Worm (Caenorhabditis elegans) whole organism, L3 larva: ENCODE data around the gene K06A9.1.

Experiments
- ZK546.5 ChIP-seq: sonication (generic microtip); optimal IDR thresholded peaks from 2 replicates; lab custom pipeline; 2017; ENCODE audit warnings: missing biosample characterization, missing genetic modification characterization
- aly-2 ChIP-seq: fragments of 150-350 bp; optimal IDR thresholded peaks from 2 replicates; lab custom pipeline; 2014; ENCODE audit warnings: missing biosample characterization, missing genetic modification characterization
- ceh-82 ChIP-seq: fragments of 150-350 bp; optimal IDR thresholded peaks from 2 replicates; lab custom pipeline; 2014; ENCODE audit warnings: missing biosample characterization, missing genetic modification characterization
- ceh-9 ChIP-seq: sonication (generic microtip); optimal IDR thresholded peaks from 2 replicates; lab custom pipeline; 2018; ENCODE audit warnings: missing biosample characterization, missing genetic modification characterization
- daf-12 ChIP-seq: fragments of 150-350 bp; optimal IDR thresholded peaks from 2 replicates; lab custom pipeline; 2014; ENCODE audit warnings: missing biosample characterization, missing genetic modification reagents, missing genetic modification characterization
- egl-27 ChIP-seq: sonication (generic microtip); optimal IDR thresholded peaks from 4 replicates; lab custom pipeline; 2017; ENCODE audit warnings: missing biosample characterization, missing genetic modification reagents, missing genetic modification characterization
- egl-5 ChIP-seq: fragments of 150-350 bp; optimal IDR thresholded peaks from 2 replicates; lab custom pipeline; 2017; ENCODE audit warnings: missing biosample characterization, missing genetic modification reagents, missing genetic modification characterization, inconsistent platforms
- elt-1 ChIP-seq: fragments of 150-350 bp; optimal IDR thresholded peaks from 2 replicates; lab custom pipeline; 2014; ENCODE audit warnings: missing biosample characterization, missing genetic modification characterization
- elt-2 ChIP-seq: sonication (generic microtip); optimal IDR thresholded peaks from 2 replicates; lab custom pipeline; 2016; ENCODE audit warnings: missing genetic modification reagents, mild to moderate bottlenecking, missing genetic modification characterization, missing compliant biosample characterization
- eor-1 ChIP-seq, 2 experiments: fragments of 150-350 bp; optimal IDR thresholded peaks; 2 replicates each; lab custom pipeline; 2014 to 2018; ENCODE audit warnings: missing biosample characterization in 2 of 2, missing genetic modification characterization in 2 of 2
- fkh-2 ChIP-seq: fragments of 150-350 bp; optimal IDR thresholded peaks from 2 replicates; lab custom pipeline; 2014; ENCODE audit warnings: missing biosample characterization, missing genetic modification reagents, missing genetic modification characterization
- hmg-11 ChIP-seq: sonication (generic microtip); optimal IDR thresholded peaks from 2 replicates; lab custom pipeline; 2016; ENCODE audit warnings: missing genetic modification characterization, missing compliant biosample characterization
- jun-1 ChIP-seq: fragments of 150-350 bp; optimal IDR thresholded peaks from 2 replicates; lab custom pipeline; 2014; ENCODE audit warnings: missing biosample characterization, missing genetic modification reagents, missing genetic modification characterization
- lin-15B ChIP-seq: fragments of 150-350 bp; optimal IDR thresholded peaks from 2 replicates; lab custom pipeline; 2014; ENCODE audit warnings: missing biosample characterization, missing genetic modification characterization
- lsy-12 ChIP-seq: sonication (generic microtip); optimal IDR thresholded peaks from 2 replicates; lab custom pipeline; 2016; ENCODE audit warnings: mild to moderate bottlenecking, missing genetic modification characterization, missing compliant biosample characterization
- mml-1 ChIP-seq: fragments of 150-350 bp; sonication (generic microtip); optimal IDR thresholded peaks from 3 replicates; lab custom pipeline; 2014; ENCODE audit warnings: missing biosample characterization, missing genetic modification characterization
- nfya-1 ChIP-seq: sonication (generic microtip); optimal IDR thresholded peaks from 2 replicates; lab custom pipeline; 2017; ENCODE audit warnings: missing genetic modification characterization, mild to moderate bottlenecking, missing compliant biosample characterization, antibody characterized with exemption, moderate library complexity; ENCODE audit not compliant: insufficient read depth
- nhr-12 ChIP-seq: fragments of 150-350 bp; optimal IDR thresholded peaks from 2 replicates; lab custom pipeline; 2014; ENCODE audit warnings: missing biosample characterization, missing genetic modification characterization
- nhr-23 ChIP-seq: fragments of 150-350 bp; optimal IDR thresholded peaks from 2 replicates; lab custom pipeline; 2014; ENCODE audit warnings: missing biosample characterization, missing genetic modification reagents, missing genetic modification characterization
- nhr-237 ChIP-seq: fragments of 150-350 bp; optimal IDR thresholded peaks from 2 replicates; lab custom pipeline; 2014; ENCODE audit warnings: missing biosample characterization, missing genetic modification characterization
- nhr-43 ChIP-seq: sonication (generic microtip); optimal IDR thresholded peaks from 2 replicates; lab custom pipeline; 2016; ENCODE audit warnings: mild to moderate bottlenecking, missing genetic modification characterization, missing compliant biosample characterization; ENCODE audit not compliant: poor library complexity, severe bottlenecking
- nhr-67 ChIP-seq: fragments of 150-350 bp; optimal IDR thresholded peaks from 2 replicates; lab custom pipeline; 2014; ENCODE audit warnings: missing biosample characterization, missing genetic modification characterization
- nhr-76 ChIP-seq: fragments of 150-350 bp; sonication (generic microtip); optimal IDR thresholded peaks from 5 replicates; lab custom pipeline; 2014; ENCODE audit warnings: missing biosample characterization, missing genetic modification characterization
- nhr-77 ChIP-seq: fragments of 150-350 bp; optimal IDR thresholded peaks from 2 replicates; lab custom pipeline; 2014; ENCODE audit warnings: missing biosample characterization, missing genetic modification characterization
- pha-4 ChIP-seq: fragments of 150-350 bp; optimal IDR thresholded peaks from 2 replicates; lab custom pipeline; 2014; ENCODE audit warnings: missing biosample characterization, missing genetic modification reagents, missing genetic modification characterization
- pqm-1 ChIP-seq: fragments of 150-350 bp; optimal IDR thresholded peaks from 2 replicates; lab custom pipeline; 2017; ENCODE audit warnings: missing biosample characterization, missing genetic modification characterization, inconsistent platforms
- sea-2 ChIP-seq: fragments of 150-350 bp; sonication (generic microtip); optimal IDR thresholded peaks from 4 replicates; lab custom pipeline; 2014; ENCODE audit warnings: missing biosample characterization, missing genetic modification reagents, missing genetic modification characterization
- skn-1 ChIP-seq: fragments of 150-350 bp; optimal IDR thresholded peaks from 2 replicates; lab custom pipeline; 2014; ENCODE audit warnings: missing biosample characterization, missing genetic modification characterization
- snpc-4 ChIP-seq: fragments of 150-350 bp; optimal IDR thresholded peaks from 2 replicates; lab custom pipeline; 2014; ENCODE audit warnings: missing biosample characterization, missing genetic modification characterization
- unc-39 ChIP-seq: sonication (generic microtip); optimal IDR thresholded peaks from 4 replicates; lab custom pipeline; 2017; ENCODE audit warnings: missing biosample characterization, missing genetic modification characterization
- unc-62 ChIP-seq: fragments of 150-350 bp; sonication (generic microtip); optimal IDR thresholded peaks from 4 replicates; lab custom pipeline; 2014; ENCODE audit warnings: missing biosample characterization, missing genetic modification reagents, missing genetic modification characterization
- zag-1 ChIP-seq: fragments of 150-350 bp; optimal IDR thresholded peaks from 2 replicates; lab custom pipeline; 2014; ENCODE audit warnings: missing biosample characterization, missing genetic modification characterization
- ztf-11 ChIP-seq: fragments of 150-350 bp; optimal IDR thresholded peaks from 2 replicates; lab custom pipeline; 2014; ENCODE audit warnings: missing biosample characterization, missing genetic modification characterization
- ztf-4 ChIP-seq: fragments of 150-350 bp; optimal IDR thresholded peaks from 2 replicates; lab custom pipeline; 2014; ENCODE audit warnings: missing biosample characterization, missing genetic modification characterization

Gene K06A9.1

DNA sequence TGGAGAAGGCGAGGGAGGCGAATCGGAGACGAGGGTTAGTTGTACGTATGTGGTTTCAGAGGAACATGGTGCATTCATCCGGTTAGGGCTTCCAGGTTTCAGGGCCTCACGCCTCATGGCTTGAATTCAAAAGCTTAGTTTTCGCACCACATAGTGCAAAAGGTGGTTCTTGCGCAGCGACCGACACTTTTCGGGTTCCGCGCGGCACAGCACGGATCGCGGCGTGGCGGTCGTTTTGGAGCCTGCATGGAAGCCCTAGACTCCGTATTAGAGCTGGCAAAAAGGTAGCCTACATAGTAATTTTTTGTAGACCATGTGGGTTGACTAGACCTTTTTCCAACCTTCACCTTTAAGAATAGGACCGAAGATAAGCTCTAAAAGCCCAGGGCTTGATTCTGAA, 8.5 kb upstream of the K06A9.1 start:
- TF ChIP-seq ztf-11 = no peak
- TF ChIP-seq sea-2 (GFP tag; lab: Kevin White, UChicago) = no peak
- TF ChIP-seq snpc-4 (tag; lab: Kevin White, UChicago) = no peak
- no peak for TF ChIP-seq skn-1
- TF ChIP-seq ceh-82 (tag; lab: Kevin White, UChicago) = no peak
- no peak for TF ChIP-seq nhr-76

ce11 chrX:1541072-1541471, 6.2 kb upstream of the K06A9.1 start:
- TF ChIP-seq ZK546.5 (no peak), unc-39 (tag; lab: Kevin White, UChicago) (no peak), pha-4 (tag; lab: Kevin White, UChicago) (peak; percentile 21), nhr-237 (no peak), elt-2 (tag; lab: Kevin White, UChicago) (peak; percentile 90), nhr-77 (no peak), nfya-1 (no peak), egl-5 (tag; lab: Kevin White, UChicago) (no peak), nhr-23 (no peak), pqm-1 (tag; lab: Kevin White, UChicago) (peak; percentile 87), nhr-67 (no peak), zag-1 (tag; lab: Kevin White, UChicago) (no peak), ztf-4 (tag; lab: Kevin White, UChicago) (no peak), nhr-43 (tag; lab: Kevin White, UChicago) (no peak), jun-1 (tag; lab: Kevin White, UChicago) (peak; percentile 40), elt-1 (tag; lab: Kevin White, UChicago) (no peak)

DNA sequence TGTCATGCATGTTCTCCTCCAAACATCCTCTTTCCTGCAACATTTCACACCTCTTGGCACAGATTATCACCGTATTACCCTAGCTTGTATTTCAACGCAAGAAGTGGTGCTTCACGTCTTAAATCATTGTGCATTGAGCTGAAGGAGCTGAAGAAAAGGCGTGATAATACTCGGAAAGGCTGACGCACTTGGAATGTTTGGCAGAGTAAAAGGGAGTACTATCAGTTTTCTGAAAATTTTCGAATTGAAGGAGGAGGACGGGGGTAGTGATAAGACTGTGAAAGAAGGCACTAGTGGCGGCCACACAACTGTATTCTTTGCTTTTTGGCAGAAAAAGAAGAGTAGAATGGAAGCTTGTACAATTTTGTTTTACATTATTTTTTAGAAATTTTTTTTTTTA, 3.9 kb upstream of the K06A9.1 start:
- TF ChIP-seq ceh-9 = no peak
- TF ChIP-seq eor-1 (tag; optimal IDR thresholded peaks at IDR 0.05; lab: Kevin White, UChicago) = no peak
- peak; percentile 63 for TF ChIP-seq elt-2 (tag; lab: Kevin White, UChicago)
- peak; percentile 80 for TF ChIP-seq pqm-1 (tag; lab: Kevin White, UChicago)

- TF ChIP-seq nhr-12 (tag; lab: Kevin White, UChicago) (no peak), unc-62 (GFP tag; lab: Kevin White, UChicago) (no peak), skn-1 (no peak), nhr-237 (no peak), eor-1 (tag; optimal IDR thresholded peaks at IDR 0.05; lab: Kevin White, UChicago) (no peak), egl-27 (tag; lab: Kevin White, UChicago) (no peak), mml-1 (tag; lab: Kevin White, UChicago) (no peak), ceh-9 (no peak), pqm-1 (tag; lab: Kevin White, UChicago) (no peak)
Measured at ce11 chrX:1549095-1549494, 1.8 kb downstream of the K06A9.1 start.

DNA sequence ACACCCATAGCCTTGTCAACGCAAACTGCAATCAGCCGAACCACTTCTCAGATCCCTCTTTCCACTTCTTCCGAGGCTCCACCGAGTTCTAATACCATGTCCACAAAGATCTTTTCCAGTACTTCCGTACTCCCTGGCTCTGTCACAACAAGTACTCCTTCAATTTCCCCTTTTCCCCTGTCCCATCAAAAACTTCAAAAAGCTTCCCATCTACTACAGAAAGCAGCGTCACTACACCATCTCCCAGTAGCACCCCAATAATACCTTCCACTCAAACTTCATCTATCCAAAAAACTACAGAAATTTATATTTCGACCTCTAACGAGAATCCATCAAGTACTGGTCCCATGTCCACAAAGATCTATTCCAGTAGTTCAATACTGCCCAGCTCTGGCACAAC, 9.6 kb downstream of the K06A9.1 start:
- no peak for TF ChIP-seq nhr-12 (tag; lab: Kevin White, UChicago)
- TF ChIP-seq eor-1 (tag; optimal IDR thresholded peaks at IDR 0.05; lab: Kevin White, UChicago) = no peak
- no peak for TF ChIP-seq nfya-1
- no peak for TF ChIP-seq sea-2 (GFP tag; lab: Kevin White, UChicago)

- TF ChIP-seq daf-12 (tag; lab: Kevin White, UChicago) (no peak), fkh-2 (no peak), ZK546.5 (no peak), hmg-11 (tag; lab: Kevin White, UChicago) (no peak), zag-1 (tag; lab: Kevin White, UChicago) (no peak), nhr-237 (no peak), pha-4 (tag; lab: Kevin White, UChicago) (no peak), elt-1 (tag; lab: Kevin White, UChicago) (no peak), nhr-77 (no peak), ceh-9 (no peak), unc-39 (tag; lab: Kevin White, UChicago) (no peak), sea-2 (GFP tag; lab: Kevin White, UChicago) (no peak), nhr-76 (no peak), lin-15B (tag; lab: Kevin White, UChicago) (no peak), aly-2 (tag; lab: Kevin White, UChicago) (no peak), lsy-12 (tag; lab: Kevin White, UChicago) (no peak)
Measured at ce11 chrX:1568377-1568776, 21.1 kb downstream of the K06A9.1 start, which contains the start of gene H02F09.3. Gene H02F09.3, plus strand, starts transcription at chrX:1568677.
